Worm (Caenorhabditis elegans): ENCODE measurements around the gene lon-3.

DNA sequence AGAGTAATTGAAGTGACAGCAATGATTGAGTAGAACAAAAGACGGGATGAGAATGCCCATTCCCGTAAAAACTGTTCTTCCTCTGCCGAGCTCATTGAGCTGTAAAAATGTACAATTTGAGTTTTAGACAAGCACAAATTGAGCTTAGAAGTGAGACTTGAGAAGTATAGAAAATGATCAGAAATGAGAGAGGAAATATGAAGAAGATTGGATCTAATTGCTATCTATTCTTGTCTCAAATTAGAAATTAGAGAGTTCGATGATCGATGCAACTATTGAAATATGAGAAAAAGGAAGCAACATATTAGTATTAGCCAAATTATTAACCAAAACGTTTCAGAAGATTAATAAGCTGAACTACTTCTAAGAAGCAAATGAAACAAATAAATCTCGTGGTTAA, 28.3 kb downstream of the lon-3 start, which contains the start of gene ZK863.1:
- no peak for TF ChIP-seq ref-1 (GFP tag; conservative IDR thresholded peaks at IDR 0.05)
- TF ChIP-seq ztf-23 (GFP tag; IDR thresholded peaks at IDR 0.05) = no peak
- no peak for TF ChIP-seq ztf-29 (GFP tag; IDR thresholded peaks at IDR 0.05)
- no peak for TF ChIP-seq tab-1 (GFP tag; IDR thresholded peaks at IDR 0.05)
- TF ChIP-seq flt-1 (GFP tag; IDR thresholded peaks at IDR 0.05) = no peak
- no peak for TF ChIP-seq klf-2 (GFP tag; conservative IDR thresholded peaks at IDR 0.05)

Measured in whole organism, midembryonic.